Fruit fly (Drosophila melanogaster): Measurements from ENCODE around the gene Ype.

The Ype gene

DNA sequence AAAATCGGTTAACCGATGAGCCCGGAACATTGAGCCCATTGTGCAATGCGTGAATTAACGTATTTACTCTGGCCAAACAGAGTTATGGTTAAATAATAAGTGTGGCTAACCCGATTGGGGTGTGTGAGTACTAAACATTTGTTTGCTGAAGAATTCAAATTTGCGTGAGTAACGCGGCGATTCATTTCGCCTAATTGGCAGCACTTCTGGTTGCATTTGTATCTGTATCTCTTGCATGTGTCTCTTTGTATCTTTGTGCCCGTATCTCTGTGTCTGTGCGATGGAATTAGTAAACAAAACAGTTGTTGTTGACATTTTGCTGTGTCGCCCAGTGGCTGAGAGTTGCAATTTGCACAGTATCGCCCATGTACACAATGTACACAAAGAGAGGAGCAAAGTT is 23.7 kb upstream of the Ype start:
- TF ChIP-seq fd96Ca (GFP tag; IDR thresholded peaks at IDR 0.05) = no peak
- no peak for TF ChIP-seq EcR (GFP tag; optimal IDR thresholded peaks at IDR 0.05)
- no peak; the same call in 2 of the 3 replicates for TF ChIP-seq CG4496 (GFP tag; IDR thresholded peaks at IDR 0.05)
- no peak for TF ChIP-seq rn (GFP tag; IDR thresholded peaks at IDR 0.05)

DNA sequence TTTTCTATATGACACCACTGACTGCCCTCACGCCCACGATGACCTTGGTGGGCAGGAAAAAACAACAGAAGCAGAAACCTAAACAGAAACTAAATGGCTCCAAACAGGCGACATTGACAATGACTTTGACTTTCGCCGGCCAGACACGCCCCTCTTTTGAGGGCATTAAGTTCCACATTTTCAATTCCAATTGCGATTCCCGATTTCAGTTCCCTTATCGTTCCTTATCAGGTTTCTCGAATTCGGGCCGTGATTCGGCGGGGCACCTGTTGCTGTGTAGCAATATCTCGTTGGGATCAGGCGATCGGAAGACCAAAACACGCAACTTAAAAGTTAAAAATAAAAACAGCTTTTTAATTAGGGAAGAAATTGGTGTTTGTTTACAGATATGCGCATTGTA is 20.5 kb upstream of the Ype start:
- no peak for TF ChIP-seq CG8159 (tag; optimal IDR thresholded peaks at IDR 0.05)
- TF ChIP-seq fd96Ca (GFP tag; IDR thresholded peaks at IDR 0.05) = no peak
- no peak for TF ChIP-seq rn (GFP tag; IDR thresholded peaks at IDR 0.05)
- no peak for TF ChIP-seq CG8301 (tag; optimal IDR thresholded peaks at IDR 0.05)
- no peak for TF ChIP-seq CG14655 (GFP tag; optimal IDR thresholded peaks at IDR 0.05)
- TF ChIP-seq CG17806 (tag; optimal IDR thresholded peaks at IDR 0.05) = no peak
- TF ChIP-seq CG10348 (GFP tag; IDR thresholded peaks at IDR 0.05) = no peak
- no peak for TF ChIP-seq Ets98B (GFP tag; IDR thresholded peaks at IDR 0.05)
- TF ChIP-seq CG32121 (GFP tag; IDR thresholded peaks at IDR 0.05) = no peak
- TF ChIP-seq Pif1B (GFP tag; optimal IDR thresholded peaks at IDR 0.05) = no peak
- TF ChIP-seq Snoo (tag; optimal IDR thresholded peaks at IDR 0.05) = no peak
- TF ChIP-seq gl (tag; optimal IDR thresholded peaks at IDR 0.05) = no peak
- TF ChIP-seq CG9948 (tag; optimal IDR thresholded peaks at IDR 0.05) = no peak
- no peak for TF ChIP-seq CG15710 (tag; optimal IDR thresholded peaks at IDR 0.05)
- no peak for TF ChIP-seq D1 (tag; optimal IDR thresholded peaks at IDR 0.05)
- TF ChIP-seq CG34367 (tag; optimal IDR thresholded peaks at IDR 0.05) = no peak
- TF ChIP-seq EcR (GFP tag; optimal IDR thresholded peaks at IDR 0.05) = no peak
- TF ChIP-seq Pif1A (GFP tag; optimal IDR thresholded peaks at IDR 0.05) = no peak
- no peak for TF ChIP-seq CG13204 (GFP tag; optimal IDR thresholded peaks at IDR 0.05)

DNA sequence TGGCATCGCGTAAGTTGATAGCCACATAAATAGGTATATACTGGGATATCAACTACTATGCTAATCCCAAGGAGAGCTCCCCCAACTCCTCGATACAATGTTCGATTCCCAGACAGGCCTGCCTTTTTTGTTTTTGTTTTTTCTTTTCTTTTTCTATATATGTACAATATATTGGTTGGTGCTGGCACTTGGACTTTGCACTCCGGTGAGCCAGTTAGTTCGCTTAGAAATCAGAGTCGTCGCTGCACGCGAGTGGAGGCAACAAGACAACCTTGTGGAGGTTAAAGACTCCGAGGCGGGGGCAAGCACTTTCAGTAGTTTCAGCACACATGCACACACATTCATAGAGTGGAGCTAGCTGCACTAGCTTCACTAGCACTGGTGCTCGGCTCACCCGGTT is 19.1 kb upstream of the Ype start:
- no peak for TF ChIP-seq CG9948 (tag; optimal IDR thresholded peaks at IDR 0.05)
- peak; percentile 41 for TF ChIP-seq CG12605 (GFP tag; IDR thresholded peaks at IDR 0.05)
- peak; percentile 2 for TF ChIP-seq CG8301 (tag; optimal IDR thresholded peaks at IDR 0.05)
- TF ChIP-seq CG4496 (GFP tag; IDR thresholded peaks at IDR 0.05) = peak; percentile 54; the same call in 2 of the 3 replicates
- no peak for TF ChIP-seq CG32121 (GFP tag; IDR thresholded peaks at IDR 0.05)
- peak; percentile 82 for TF ChIP-seq EcR (GFP tag; optimal IDR thresholded peaks at IDR 0.05)
- peak; percentile 40 for TF ChIP-seq CG13204 (GFP tag; optimal IDR thresholded peaks at IDR 0.05)
- peak; percentile 54 for TF ChIP-seq gl (tag; optimal IDR thresholded peaks at IDR 0.05)
- TF ChIP-seq fd96Ca (GFP tag; IDR thresholded peaks at IDR 0.05) = 0 out of 3 replicates have a peak, but pooled peaks have one; percentile 47
- TF ChIP-seq CG8159 (tag; optimal IDR thresholded peaks at IDR 0.05) = no peak
- TF ChIP-seq Ets98B (GFP tag; IDR thresholded peaks at IDR 0.05) = peak; percentile 18; the same call in 1 of the 2 replicates
- TF ChIP-seq Pif1A (GFP tag; optimal IDR thresholded peaks at IDR 0.05) = peak; percentile 60
- peak; percentile 53 for TF ChIP-seq CG14655 (GFP tag; optimal IDR thresholded peaks at IDR 0.05)

DNA sequence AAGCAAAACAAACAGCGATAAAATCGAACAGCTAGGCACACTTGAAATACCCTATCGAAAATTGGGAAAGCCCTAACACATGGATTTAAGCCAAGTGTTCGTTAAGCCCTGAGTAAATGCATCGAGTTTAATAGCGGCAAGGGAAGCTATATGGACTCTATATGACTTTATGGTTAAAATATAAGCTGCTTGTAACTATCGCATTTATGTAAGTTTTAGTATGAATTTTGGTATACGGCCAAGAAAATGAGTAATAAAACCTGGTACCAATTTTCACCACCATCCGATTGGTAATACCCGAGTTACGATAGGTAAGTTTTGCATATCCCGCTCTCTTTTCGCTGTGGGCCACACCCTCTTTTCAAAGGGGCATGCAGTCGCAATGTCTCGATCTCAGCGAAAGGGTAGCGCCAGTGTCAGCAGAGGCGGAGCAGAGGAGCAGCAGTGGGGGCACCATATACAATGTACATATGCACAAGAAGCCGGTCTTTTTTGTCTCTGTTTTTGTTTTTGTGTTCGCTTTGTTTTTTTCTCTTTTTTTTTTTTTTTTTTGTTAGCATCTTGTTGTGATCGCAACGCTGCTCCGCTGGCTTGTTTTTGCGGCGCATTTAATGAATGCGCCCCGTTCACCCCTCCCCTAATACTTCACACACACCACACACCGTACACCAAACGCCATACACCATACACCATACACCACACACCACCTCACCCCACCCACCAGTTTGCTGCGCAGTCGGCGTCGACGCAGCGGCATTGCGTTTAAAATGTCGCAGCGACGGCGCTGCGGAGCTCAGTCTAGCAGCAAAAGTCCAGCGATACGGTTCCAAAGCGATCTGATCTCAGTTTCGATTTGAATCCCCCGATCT is 17.0 kb upstream of the Ype start, which contains the start of gene GstT4:
TSS of gene GstT4 (plus strand) at position 788 of the 869 bp plus-strand sequence.
- TF ChIP-seq rn (GFP tag; IDR thresholded peaks at IDR 0.05) (peak; percentile 93), CG14655 (GFP tag; optimal IDR thresholded peaks at IDR 0.05) (peak; percentile 83), Ets98B (GFP tag; IDR thresholded peaks at IDR 0.05) (peak; percentile 98), CG8159 (tag; optimal IDR thresholded peaks at IDR 0.05) (peak; percentile 81), CG12605 (GFP tag; IDR thresholded peaks at IDR 0.05) (peak; percentile 100), CG32121 (GFP tag; IDR thresholded peaks at IDR 0.05) (peak; percentile 97), EcR (GFP tag; optimal IDR thresholded peaks at IDR 0.05) (peak; percentile 72), CG8301 (tag; optimal IDR thresholded peaks at IDR 0.05) (peak; percentile 69), gl (tag; optimal IDR thresholded peaks at IDR 0.05) (peak; percentile 97), CG10348 (GFP tag; IDR thresholded peaks at IDR 0.05) (peak; percentile 55), fd96Ca (GFP tag; IDR thresholded peaks at IDR 0.05) (peak; percentile 98), Snoo (tag; optimal IDR thresholded peaks at IDR 0.05) (peak; percentile 84), CG34367 (tag; optimal IDR thresholded peaks at IDR 0.05) (peak; percentile 90), CG17806 (tag; optimal IDR thresholded peaks at IDR 0.05) (peak; percentile 84), CG9948 (tag; optimal IDR thresholded peaks at IDR 0.05) (peak; percentile 84), D1 (tag; optimal IDR thresholded peaks at IDR 0.05) (peak; percentile 2), Pif1A (GFP tag; optimal IDR thresholded peaks at IDR 0.05) (peak; percentile 97), CG4496 (GFP tag; IDR thresholded peaks at IDR 0.05) (peak; percentile 99), Pif1B (GFP tag; optimal IDR thresholded peaks at IDR 0.05) (peak; percentile 97), CG13204 (GFP tag; optimal IDR thresholded peaks at IDR 0.05) (peak; percentile 97), CG15710 (tag; optimal IDR thresholded peaks at IDR 0.05) (peak; percentile 86)

DNA sequence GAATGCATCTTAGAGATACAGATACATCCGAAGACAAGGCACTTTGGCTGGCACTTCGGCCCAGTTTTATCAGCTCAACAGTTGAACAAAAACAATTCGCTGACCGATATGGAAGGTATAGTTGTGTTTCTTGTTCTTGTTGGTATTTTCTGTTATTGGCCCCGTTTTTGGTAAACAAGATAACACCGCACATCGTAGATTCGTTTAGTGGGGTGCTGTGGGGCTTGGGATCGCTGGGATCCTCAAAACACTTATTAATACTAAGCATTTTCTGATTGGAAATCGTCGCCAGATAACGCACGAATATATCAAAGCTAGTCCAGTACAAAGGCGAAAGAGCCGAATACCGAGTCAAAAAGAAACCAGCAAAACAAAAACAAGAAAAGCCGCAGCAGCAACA is 16.3 kb upstream of the Ype start:
- TF ChIP-seq CG15710 (tag; optimal IDR thresholded peaks at IDR 0.05) (no peak), EcR (GFP tag; optimal IDR thresholded peaks at IDR 0.05) (peak; percentile 68), fd96Ca (GFP tag; IDR thresholded peaks at IDR 0.05) (no peak), CG9948 (tag; optimal IDR thresholded peaks at IDR 0.05) (no peak), CG4496 (GFP tag; IDR thresholded peaks at IDR 0.05) (no peak), Ets98B (GFP tag; IDR thresholded peaks at IDR 0.05) (peak; percentile 6; the same call in 1 of the 2 replicates), CG8301 (tag; optimal IDR thresholded peaks at IDR 0.05) (no peak), Pif1A (GFP tag; optimal IDR thresholded peaks at IDR 0.05) (no peak), CG8159 (tag; optimal IDR thresholded peaks at IDR 0.05) (no peak), Pif1B (GFP tag; optimal IDR thresholded peaks at IDR 0.05) (no peak), Snoo (tag; optimal IDR thresholded peaks at IDR 0.05) (no peak), CG10348 (GFP tag; IDR thresholded peaks at IDR 0.05) (no peak), rn (GFP tag; IDR thresholded peaks at IDR 0.05) (no peak), CG14655 (GFP tag; optimal IDR thresholded peaks at IDR 0.05) (no peak), gl (tag; optimal IDR thresholded peaks at IDR 0.05) (peak; percentile 15), CG17806 (tag; optimal IDR thresholded peaks at IDR 0.05) (no peak), CG12605 (GFP tag; IDR thresholded peaks at IDR 0.05) (peak; percentile 24; the same call in 1 of the 2 replicates)

All from whole organism, pupa.